Worm (Caenorhabditis elegans) whole organism, L1 larva: ENCODE results near the gene fkb-1.
A peak's percentile ranks its signal among the peaks of the same experiment; 100 is the strongest.

Experiments used
- C04F5.9 ChIP-seq: sonication (generic microtip); optimal IDR thresholded peaks from 2 replicates; lab custom pipeline; 2016; ENCODE audit warnings: missing genetic modification characterization, missing compliant biosample characterization
- C16A3.4 ChIP-seq: fragments of 150-350 bp; optimal IDR thresholded peaks from 2 replicates; lab custom pipeline; 2014; ENCODE audit warnings: missing biosample characterization, missing genetic modification characterization
- Y116A8C.19 ChIP-seq: sonication (generic microtip); optimal IDR thresholded peaks from 2 replicates; lab custom pipeline; 2016; ENCODE audit warnings: missing compliant biosample characterization, missing genetic modification characterization, borderline replicate concordance
- aha-1 ChIP-seq: fragments of 150-350 bp; optimal IDR thresholded peaks from 2 replicates; lab custom pipeline; 2014; ENCODE audit warnings: missing biosample characterization, missing genetic modification characterization
- alr-1 ChIP-seq: fragments of 200-800 bp; sonication (Bioruptor generic); optimal IDR thresholded peaks from 2 replicates; lab custom pipeline; 2018; ENCODE audit warnings: borderline replicate concordance, mild to moderate bottlenecking, missing genetic modification characterization, missing compliant biosample characterization
- ceh-63 ChIP-seq: fragments of 200-800 bp; sonication (Bioruptor generic); optimal IDR thresholded peaks from 2 replicates; lab custom pipeline; 2018; ENCODE audit warnings: mild to moderate bottlenecking, missing genetic modification characterization, missing compliant biosample characterization
- ceh-8 ChIP-seq: fragments of 200-800 bp; sonication (Bioruptor generic); optimal IDR thresholded peaks from 2 replicates; lab custom pipeline; 2018; ENCODE audit warnings: mild to moderate bottlenecking, missing genetic modification characterization, moderate library complexity, missing compliant biosample characterization
- ceh-82 ChIP-seq, 3 experiments: fragments of 150-350 bp in 1 of 3; sonication (generic microtip) in 2 of 3; optimal IDR thresholded peaks; 2 replicates each; lab custom pipeline; 2014 to 2017; ENCODE audit warnings: missing biosample characterization in 3 of 3, missing genetic modification characterization in 3 of 3
- ceh-88 ChIP-seq: fragments of 200-800 bp; sonication (Bioruptor generic); IDR thresholded peaks from 2 replicates; pipeline ENCODE4 v1.3.6; 2022; ENCODE audit warnings: missing genetic modification characterization, missing compliant biosample characterization
- dsc-1 ChIP-seq: sonication (generic microtip); optimal IDR thresholded peaks from 2 replicates; lab custom pipeline; 2016; ENCODE audit warnings: mild to moderate bottlenecking, missing genetic modification characterization, missing compliant biosample characterization
- efl-3 ChIP-seq: fragments of 200-800 bp; sonication (Bioruptor generic); optimal IDR thresholded peaks from 2 replicates; lab custom pipeline; 2018; ENCODE audit warnings: mild to moderate bottlenecking, missing genetic modification characterization, missing compliant biosample characterization
- egl-27 ChIP-seq, 2 experiments: fragments of 150-350 bp in 1 of 2; sonication (generic microtip); optimal IDR thresholded peaks; 3 replicates each; lab custom pipeline; 2017 to 2018; ENCODE audit warnings: missing biosample characterization in 2 of 2, missing genetic modification characterization in 2 of 2, missing genetic modification reagents in 2 of 2
- elt-3 ChIP-seq, 6 experiments: fragments of 150-350 bp in 1 of 6; sonication (generic microtip); optimal IDR thresholded peaks; 2 replicates each; lab custom pipeline; 2017 to 2018; ENCODE audit warnings: missing biosample characterization in 6 of 6, missing genetic modification characterization in 6 of 6, inconsistent platforms in 1 of 6
- ets-5 ChIP-seq: fragments of 200-800 bp; sonication (Bioruptor generic); IDR thresholded peaks from 2 replicates; pipeline ENCODE4 v1.3.6; 2022; ENCODE audit warnings: missing genetic modification characterization, missing compliant biosample characterization
- fkh-8 ChIP-seq: sonication (generic microtip); optimal IDR thresholded peaks from 2 replicates; lab custom pipeline; 2016; ENCODE audit warnings: mild to moderate bottlenecking, missing genetic modification characterization, missing compliant biosample characterization
- fos-1 ChIP-seq: fragments of 150-350 bp; optimal IDR thresholded peaks from 2 replicates; lab custom pipeline; 2014; ENCODE audit warnings: missing biosample characterization, missing genetic modification characterization
- grh-1 ChIP-seq: fragments of 200-800 bp; sonication (Bioruptor generic); IDR thresholded peaks from 2 replicates; pipeline ENCODE4 v1.3.6; 2022; ENCODE audit warnings: missing genetic modification reagents, missing genetic modification characterization, missing compliant biosample characterization
- hlh-17 ChIP-seq: fragments of 200-800 bp; sonication (Bioruptor generic); optimal IDR thresholded peaks from 2 replicates; lab custom pipeline; 2018; ENCODE audit warnings: missing genetic modification characterization, mild to moderate bottlenecking, missing compliant biosample characterization, moderate library complexity, borderline replicate concordance
- hlh-4 ChIP-seq: sonication (generic microtip); optimal IDR thresholded peaks from 2 replicates; lab custom pipeline; 2016; ENCODE audit warnings: mild to moderate bottlenecking, missing genetic modification characterization, missing compliant biosample characterization
- hpl-2 ChIP-seq: fragments of 150-350 bp; optimal IDR thresholded peaks from 2 replicates; lab custom pipeline; 2014; ENCODE audit warnings: missing biosample characterization, missing genetic modification reagents, missing genetic modification characterization
- irx-1 ChIP-seq: sonication (generic microtip); optimal IDR thresholded peaks from 2 replicates; lab custom pipeline; 2016; ENCODE audit warnings: missing genetic modification characterization, missing compliant biosample characterization
- lin-13 ChIP-seq: fragments of 150-350 bp; optimal IDR thresholded peaks from 2 replicates; lab custom pipeline; 2014; ENCODE audit warnings: missing biosample characterization, missing genetic modification reagents, missing genetic modification characterization
- lin-14 ChIP-seq: fragments of 200-800 bp; sonication (Bioruptor generic); optimal IDR thresholded peaks from 2 replicates; lab custom pipeline; 2018; ENCODE audit warnings: mild to moderate bottlenecking, missing genetic modification characterization, moderate library complexity, missing compliant biosample characterization
- lir-3 ChIP-seq: sonication (generic microtip); optimal IDR thresholded peaks from 2 replicates; lab custom pipeline; 2016; ENCODE audit warnings: mild to moderate bottlenecking, missing genetic modification characterization, moderate library complexity, missing compliant biosample characterization; ENCODE audit not compliant: poor library complexity
- mdl-1 ChIP-seq, 2 experiments: fragments of 150-350 bp; optimal IDR thresholded peaks; 2 replicates each; lab custom pipeline; 2014 to 2017; ENCODE audit warnings: missing biosample characterization in 2 of 2, missing genetic modification characterization in 2 of 2, inconsistent platforms in 1 of 2
- mef-2 ChIP-seq: fragments of 150-350 bp; optimal IDR thresholded peaks from 2 replicates; lab custom pipeline; 2014; ENCODE audit warnings: missing biosample characterization, missing genetic modification characterization
- mep-1 ChIP-seq: fragments of 150-350 bp; optimal IDR thresholded peaks from 2 replicates; lab custom pipeline; 2014; ENCODE audit warnings: missing biosample characterization, missing genetic modification characterization
- nhr-11 ChIP-seq: fragments of 150-350 bp; optimal IDR thresholded peaks from 2 replicates; lab custom pipeline; 2014; ENCODE audit warnings: missing biosample characterization, missing genetic modification characterization
- nhr-237 ChIP-seq: fragments of 150-350 bp; optimal IDR thresholded peaks from 2 replicates; lab custom pipeline; 2014; ENCODE audit warnings: missing biosample characterization, missing genetic modification characterization
- nhr-28 ChIP-seq: fragments of 150-350 bp; optimal IDR thresholded peaks from 2 replicates; lab custom pipeline; 2014; ENCODE audit warnings: missing biosample characterization, missing genetic modification characterization
- nhr-47 ChIP-seq: sonication (generic microtip); optimal IDR thresholded peaks from 2 replicates; lab custom pipeline; 2016; ENCODE audit warnings: mild to moderate bottlenecking, missing genetic modification characterization, moderate library complexity, missing compliant biosample characterization
- nhr-77 ChIP-seq: fragments of 150-350 bp; optimal IDR thresholded peaks from 2 replicates; lab custom pipeline; 2014; ENCODE audit warnings: missing biosample characterization, missing genetic modification characterization
- nhr-85 ChIP-seq: sonication (generic microtip); peaks from one replicate; lab custom pipeline; 2016; ENCODE audit warnings: missing genetic modification characterization, inconsistent platforms, missing compliant biosample characterization
- skn-1 ChIP-seq: fragments of 150-350 bp; optimal IDR thresholded peaks from 2 replicates; lab custom pipeline; 2014; ENCODE audit warnings: missing biosample characterization, missing genetic modification characterization
- snpc-4 ChIP-seq: fragments of 150-350 bp; optimal IDR thresholded peaks from 2 replicates; lab custom pipeline; 2014; ENCODE audit warnings: missing biosample characterization, missing genetic modification characterization
- snu-23 ChIP-seq: sonication (generic microtip); optimal IDR thresholded peaks from 2 replicates; lab custom pipeline; 2016; ENCODE audit warnings: missing genetic modification characterization, missing compliant biosample characterization
- sup-37 ChIP-seq: fragments of 200-800 bp; sonication (Bioruptor generic); optimal IDR thresholded peaks from 2 replicates; lab custom pipeline; 2018; ENCODE audit warnings: mild to moderate bottlenecking, missing genetic modification characterization, missing compliant biosample characterization
- swsn-7 ChIP-seq: sonication (generic microtip); optimal IDR thresholded peaks from 2 replicates; lab custom pipeline; 2016; ENCODE audit warnings: missing genetic modification characterization, missing compliant biosample characterization
- tbx-2 ChIP-seq: sonication (generic microtip); optimal IDR thresholded peaks from 2 replicates; lab custom pipeline; 2016; ENCODE audit warnings: missing genetic modification characterization, missing compliant biosample characterization
- tlp-1 ChIP-seq: fragments of 150-350 bp; optimal IDR thresholded peaks from 2 replicates; lab custom pipeline; 2014; ENCODE audit warnings: missing biosample characterization, missing genetic modification characterization
- unc-130 ChIP-seq: fragments of 150-350 bp; optimal IDR thresholded peaks from 2 replicates; lab custom pipeline; 2017; ENCODE audit warnings: missing biosample characterization, missing genetic modification characterization, inconsistent platforms
- unc-30 ChIP-seq: sonication (generic microtip); optimal IDR thresholded peaks from 2 replicates; lab custom pipeline; 2017; ENCODE audit warnings: missing biosample characterization, missing genetic modification characterization
- unc-98 ChIP-seq: fragments of 200-800 bp; sonication (Bioruptor generic); IDR thresholded peaks from 2 replicates; pipeline ENCODE4 v1.3.6; 2022; ENCODE audit warnings: missing genetic modification characterization, missing compliant biosample characterization
- xbp-1 ChIP-seq: sonication (generic microtip); optimal IDR thresholded peaks from 2 replicates; lab custom pipeline; 2016; ENCODE audit warnings: missing genetic modification characterization, missing compliant biosample characterization
- zag-1 ChIP-seq: fragments of 150-350 bp; optimal IDR thresholded peaks from 2 replicates; lab custom pipeline; 2014; ENCODE audit warnings: missing biosample characterization, missing genetic modification characterization
- ztf-4 ChIP-seq: fragments of 150-350 bp; optimal IDR thresholded peaks from 2 replicates; lab custom pipeline; 2014; ENCODE audit warnings: missing biosample characterization, missing genetic modification characterization

Gene fkb-1

ce11 chrIV:11080823-11081285, 44.5 kb downstream of the fkb-1 start, which contains the start of gene atg-7 (continued):
- TF ChIP-seq tbx-2 (tag; lab: Kevin White, UChicago): no peak
- no peak for TF ChIP-seq egl-27 (tag; optimal IDR thresholded peaks at IDR 0.05; lab: Kevin White, UChicago)
- TF ChIP-seq C04F5.9 (tag; lab: Kevin White, UChicago): no peak
- peak; percentile 21 for TF ChIP-seq ceh-8 (GFP tag; lab: Kevin White, UChicago)
- TF ChIP-seq mef-2 (tag; lab: Kevin White, UChicago): no peak
- TF ChIP-seq ets-5 (GFP tag; lab: Robert Waterston, UW): no peak
- TF ChIP-seq grh-1 (GFP tag; lab: Robert Waterston, UW): no peak
- TF ChIP-seq unc-98 (GFP tag; lab: Robert Waterston, UW): no peak
- TF ChIP-seq snu-23 (GFP tag; lab: Kevin White, UChicago): peak; percentile 9
- TF ChIP-seq xbp-1 (tag; lab: Kevin White, UChicago): peak; percentile 14
- TF ChIP-seq efl-3 (GFP tag; lab: Kevin White, UChicago): no peak
- peak; percentile 12 for TF ChIP-seq ztf-4
- TF ChIP-seq unc-30: no peak
- TF ChIP-seq nhr-77 (tag; lab: Kevin White, UChicago): no peak
- TF ChIP-seq elt-3 (tag; optimal IDR thresholded peaks at IDR 0.05; lab: Kevin White, UChicago): no peak
- TF ChIP-seq alr-1 (tag; lab: Kevin White, UChicago): no peak
- TF ChIP-seq lin-14 (GFP tag; lab: Kevin White, UChicago): no peak
- no peak for TF ChIP-seq fos-1
- no peak for TF ChIP-seq ceh-82 (tag; optimal IDR thresholded peaks at IDR 0.05; lab: Kevin White, UChicago)

ce11 chrIV:11082153-11082552, 45.8 kb downstream of the fkb-1 start, which contains the start of gene let-70:
Gene let-70 (minus strand): TSS chrIV:11082253.
- TF ChIP-seq irx-1 (no peak), lin-13 (no peak), nhr-47 (tag; lab: Kevin White, UChicago) (no peak), nhr-237 (tag; lab: Kevin White, UChicago) (no peak), skn-1 (peak; percentile 23), snu-23 (GFP tag; lab: Kevin White, UChicago) (no peak)

- TF ChIP-seq alr-1 (tag; lab: Kevin White, UChicago) (no peak), lir-3 (tag; lab: Kevin White, UChicago) (peak; percentile 89), tlp-1 (tag; lab: Kevin White, UChicago) (no peak), ceh-8 (GFP tag; lab: Kevin White, UChicago) (peak; percentile 89), nhr-11 (peak; percentile 90), egl-27 (tag; optimal IDR thresholded peaks at IDR 0.05; lab: Kevin White, UChicago) (peak; percentile 32 to 66), hlh-4 (tag; lab: Kevin White, UChicago) (no peak), ztf-4 (peak; percentile 95), sup-37 (GFP tag; lab: Kevin White, UChicago) (peak; percentile 42), unc-130 (tag; lab: Kevin White, UChicago) (peak; percentile 93), nhr-47 (tag; lab: Kevin White, UChicago) (peak; percentile 96), mdl-1 (tag; optimal IDR thresholded peaks at IDR 0.05; lab: Kevin White, UChicago) (peak in 1 of 2 experiments; percentile 95), ceh-88 (GFP tag; lab: Robert Waterston, UW) (0 out of 2 replicates have a peak, but pooled peaks have one; percentile 52), Y116A8C.19 (tag; lab: Kevin White, UChicago) (no peak), hlh-17 (no peak), nhr-85 (tag; lab: Kevin White, UChicago) (peak; percentile 98), irx-1 (peak; percentile 87), elt-3 (tag; optimal IDR thresholded peaks at IDR 0.05; lab: Kevin White, UChicago) (peak in 4 of 6 experiments; percentile 28 to 90 (median 75)), dsc-1 (peak; percentile 93), C04F5.9 (tag; lab: Kevin White, UChicago) (peak; percentile 67), zag-1 (tag; lab: Kevin White, UChicago) (peak; percentile 100), nhr-28 (tag; lab: Kevin White, UChicago) (no peak), unc-98 (GFP tag; lab: Robert Waterston, UW) (no peak; the same call in 1 of the 2 replicates), ceh-63 (no peak), snu-23 (GFP tag; lab: Kevin White, UChicago) (peak; percentile 98), fkh-8 (peak; percentile 97), fos-1 (peak; percentile 91), mep-1 (tag; lab: Kevin White, UChicago) (peak; percentile 96), ets-5 (GFP tag; lab: Robert Waterston, UW) (no peak), ceh-82 (tag; optimal IDR thresholded peaks at IDR 0.05; lab: Kevin White, UChicago) (peak; percentile 80 to 92 (median 90)), C16A3.4 (tag; lab: Kevin White, UChicago) (peak; percentile 91), aha-1 (tag; lab: Kevin White, UChicago) (peak; percentile 42), efl-3 (GFP tag; lab: Kevin White, UChicago) (no peak), hpl-2 (GFP tag; lab: Kevin White, UChicago) (peak; percentile 54), snpc-4 (tag; lab: Kevin White, UChicago) (peak; percentile 71), swsn-7 (peak; percentile 96)
These were observed 46.4 kb downstream of the fkb-1 start for ce11 chrIV:11082789-11083235.
